Worm (Caenorhabditis elegans) whole organism, L2 larva: ENCODE results near the gene hlh-34.

Experiments
- R02D3.7 ChIP-seq: fragments of 150-350 bp; optimal IDR thresholded peaks from 2 replicates; lab custom pipeline; 2014; ENCODE audit warnings: missing biosample characterization, missing genetic modification characterization
- ZK546.5 ChIP-seq: sonication (generic microtip); optimal IDR thresholded peaks from 2 replicates; lab custom pipeline; 2017; ENCODE audit warnings: missing biosample characterization, missing genetic modification characterization
- fos-1 ChIP-seq: fragments of 150-350 bp; optimal IDR thresholded peaks from 2 replicates; lab custom pipeline; 2014; ENCODE audit warnings: missing biosample characterization, missing genetic modification characterization
- lin-13 ChIP-seq: fragments of 150-350 bp; optimal IDR thresholded peaks from 2 replicates; lab custom pipeline; 2014; ENCODE audit warnings: missing biosample characterization, missing genetic modification reagents, missing genetic modification characterization
- lin-39 ChIP-seq: fragments of 150-350 bp; optimal IDR thresholded peaks from 2 replicates; lab custom pipeline; 2014; ENCODE audit warnings: missing biosample characterization, missing genetic modification reagents, missing genetic modification characterization
- lsy-2 ChIP-seq, 2 experiments: fragments of 150-350 bp in 1 of 2; sonication (generic microtip) in 1 of 2; optimal IDR thresholded peaks; 2 replicates each; lab custom pipeline; 2014 to 2017; ENCODE audit warnings: missing biosample characterization in 2 of 2, missing genetic modification characterization in 2 of 2
- nhr-77 ChIP-seq: fragments of 150-350 bp; optimal IDR thresholded peaks from 2 replicates; lab custom pipeline; 2014; ENCODE audit warnings: missing biosample characterization, missing genetic modification characterization
- peb-1 ChIP-seq: fragments of 150-350 bp; optimal IDR thresholded peaks from 2 replicates; lab custom pipeline; 2014; ENCODE audit warnings: missing biosample characterization, missing genetic modification characterization
- skn-1 ChIP-seq: sonication (generic microtip); optimal IDR thresholded peaks from 2 replicates; lab custom pipeline; 2017; ENCODE audit warnings: missing biosample characterization, missing genetic modification characterization
- sma-3 ChIP-seq: sonication (generic microtip); optimal IDR thresholded peaks from 2 replicates; lab custom pipeline; 2016; ENCODE audit warnings: missing genetic modification reagents, missing genetic modification characterization, missing compliant biosample characterization
- zag-1 ChIP-seq: fragments of 150-350 bp; optimal IDR thresholded peaks from 2 replicates; lab custom pipeline; 2014; ENCODE audit warnings: missing biosample characterization, missing genetic modification characterization

DNA sequence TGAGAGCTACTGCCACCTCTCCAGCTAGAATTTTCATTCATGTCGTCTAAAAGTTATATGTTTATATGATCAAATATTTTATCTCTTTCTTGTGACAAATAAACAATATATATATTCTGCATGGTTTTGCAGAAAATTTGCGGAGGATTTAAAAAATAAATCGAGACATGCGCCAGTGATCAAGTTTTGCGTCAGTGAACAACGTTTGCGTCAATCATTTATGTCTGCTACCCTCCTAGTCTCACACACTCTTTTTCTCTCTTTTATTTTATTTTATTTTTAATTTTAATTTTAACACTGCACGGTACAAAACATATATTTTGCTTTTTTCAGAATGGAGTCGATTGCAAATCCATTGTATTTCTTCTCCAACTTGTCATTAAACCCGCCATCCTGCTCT is 28.7 kb downstream of the hlh-34 start, which contains the start of the genes tag-65 and ccz-1:
- TF ChIP-seq R02D3.7 (tag; lab: Kevin White, UChicago) (peak; percentile 68), zag-1 (tag; lab: Kevin White, UChicago) (peak; percentile 41), fos-1 (tag; lab: Kevin White, UChicago) (peak; percentile 69), nhr-77 (no peak), ZK546.5 (tag; lab: Kevin White, UChicago) (peak; percentile 24), lin-13 (GFP tag; lab: Kevin White, UChicago) (peak; percentile 87), peb-1 (tag; lab: Kevin White, UChicago) (no peak), lsy-2 (tag; optimal IDR thresholded peaks at IDR 0.05; lab: Kevin White, UChicago) (peak; percentile 87 to 94), sma-3 (GFP tag; lab: Kevin White, UChicago) (peak; percentile 80), lin-39 (tag; lab: Kevin White, UChicago) (no peak), skn-1 (tag; lab: Kevin White, UChicago) (no peak)
